Fruit fly (Drosophila melanogaster): ENCODE results near the gene CG42795.

DNA sequence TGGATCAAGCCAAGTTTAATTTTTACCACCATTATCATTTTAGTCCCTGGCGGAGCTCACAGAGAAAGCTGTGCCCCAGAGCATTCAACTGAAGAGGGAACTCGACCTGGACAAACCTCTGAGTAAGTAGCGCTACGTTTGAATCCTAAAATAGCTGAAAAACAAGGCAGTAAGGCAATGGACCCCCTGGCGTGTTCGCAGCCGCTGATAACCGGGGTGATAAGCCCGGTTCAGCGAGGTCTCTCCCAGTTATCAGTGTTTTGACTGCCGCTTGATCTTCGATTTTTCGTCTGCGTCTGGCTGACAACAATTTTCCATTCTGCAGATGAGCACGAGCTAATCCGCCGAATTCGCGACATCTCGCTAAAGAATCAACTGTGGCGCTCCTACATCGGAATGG, 26.4 kb downstream of the CG42795 start:
- TF ChIP-seq Crg-1 (GFP tag; optimal IDR thresholded peaks at IDR 0.05) (no peak), Clk (GFP tag; optimal IDR thresholded peaks at IDR 0.05) (no peak), kay (GFP tag; ENCODE audit: borderline replicate concordance) (no peak), ovo (GFP tag; optimal IDR thresholded peaks at IDR 0.05) (no peak), pad (GFP tag; optimal IDR thresholded peaks at IDR 0.05) (no peak), CG33017 (tag; optimal IDR thresholded peaks at IDR 0.05) (no peak), toe (GFP tag; optimal IDR thresholded peaks at IDR 0.05) (no peak), CG14711 (tag; optimal IDR thresholded peaks at IDR 0.05) (no peak), Hr96 (GFP tag; optimal IDR thresholded peaks at IDR 0.05) (no peak)
